Worm (Caenorhabditis elegans) whole organism, late embryonic: Measurements from ENCODE around the gene C55A6.10.

Experiments used
- ceh-34 ChIP-seq: sonication (generic microtip); optimal IDR thresholded peaks from 2 replicates; lab custom pipeline; 2016; ENCODE audit warnings: mild to moderate bottlenecking, missing genetic modification characterization, missing compliant biosample characterization
- ceh-48 ChIP-seq: sonication (generic microtip); optimal IDR thresholded peaks from 2 replicates; lab custom pipeline; 2016; ENCODE audit warnings: missing genetic modification characterization, inconsistent platforms, missing compliant biosample characterization
- pag-3 ChIP-seq: sonication (generic microtip); optimal IDR thresholded peaks from 2 replicates; lab custom pipeline; 2016; ENCODE audit warnings: missing compliant biosample characterization, missing genetic modification characterization, borderline replicate concordance
- pros-1 ChIP-seq: fragments of 150-350 bp; optimal IDR thresholded peaks from 2 replicates; lab custom pipeline; 2014; ENCODE audit warnings: missing biosample characterization, missing genetic modification reagents, missing genetic modification characterization
- sox-4 ChIP-seq: sonication (generic microtip); optimal IDR thresholded peaks from 2 replicates; lab custom pipeline; 2017; ENCODE audit warnings: mild to moderate bottlenecking, missing genetic modification characterization, inconsistent platforms, missing compliant biosample characterization
- tbx-2 ChIP-seq: sonication (generic microtip); optimal IDR thresholded peaks from 2 replicates; lab custom pipeline; 2016; ENCODE audit warnings: missing genetic modification characterization, missing compliant biosample characterization

- no peak for TF ChIP-seq pag-3 (tag; lab: Kevin White, UChicago)
- TF ChIP-seq tbx-2, result peak; percentile 57
- TF ChIP-seq sox-4 (tag; lab: Kevin White, UChicago), result peak; percentile 34
- no peak for TF ChIP-seq ceh-34 (tag; lab: Kevin White, UChicago)
- TF ChIP-seq ceh-48 (tag; lab: Kevin White, UChicago), result peak; percentile 33
- TF ChIP-seq pros-1, result no peak
These were observed 16.3 kb downstream of the C55A6.10 start, which contains the start of gene pafo-1 for ce11 chrV:11521448-11521847.
